Fruit fly (Drosophila melanogaster): ENCODE measurements around the gene CG46394.
A peak's percentile ranks its signal among the peaks of the same experiment; 100 is the strongest.

The CG46394 gene

dm6 chr3L:11555662-11556460 is 44.3 kb upstream of the CG46394 start (continued):
- TF ChIP-seq sqz (GFP tag; optimal IDR thresholded peaks at IDR 0.05) (peak; percentile 9), HmgZ (tag; optimal IDR thresholded peaks at IDR 0.05) (peak; percentile 65), B-H2 (GFP tag; optimal IDR thresholded peaks at IDR 0.05) (peak; percentile 27), CG4854 (GFP tag; optimal IDR thresholded peaks at IDR 0.05) (peak; percentile 32), Doc2 (GFP tag; IDR thresholded peaks at IDR 0.05) (no peak), CG2712 (tag; optimal IDR thresholded peaks at IDR 0.05) (peak; percentile 90), CG11723 (GFP tag; optimal IDR thresholded peaks at IDR 0.05) (peak; percentile 10), CG13624 (GFP tag; optimal IDR thresholded peaks at IDR 0.05) (peak; percentile 53), CG14667 (GFP tag; IDR thresholded peaks at IDR 0.05) (peak; percentile 55; the same call in 1 of the 2 replicates), D19A (tag; optimal IDR thresholded peaks at IDR 0.05) (peak; percentile 78), org-1 (GFP tag; optimal IDR thresholded peaks at IDR 0.05) (peak; percentile 64), CG6689 (GFP tag; IDR thresholded peaks at IDR 0.05) (peak; percentile 46; the same call in 1 of the 2 replicates), CG3995 (GFP tag; optimal IDR thresholded peaks at IDR 0.05) (no peak), CG13123 (GFP tag; optimal IDR thresholded peaks at IDR 0.05) (peak; percentile 27), Lpt (GFP tag; optimal IDR thresholded peaks at IDR 0.05) (no peak), CG11456 (GFP tag; IDR thresholded peaks at IDR 0.05) (no peak), maf-S (GFP tag; optimal IDR thresholded peaks at IDR 0.05) (peak; percentile 39), klu (GFP tag; IDR thresholded peaks at IDR 0.05) (peak; percentile 36; the same call in 1 of the 2 replicates), CG4424 (GFP tag; optimal IDR thresholded peaks at IDR 0.05) (peak; percentile 71), CG32772 (GFP tag; IDR thresholded peaks at IDR 0.05) (peak; percentile 46; the same call in 1 of the 2 replicates), zfh1 (GFP tag; IDR thresholded peaks at IDR 0.05) (peak; percentile 33; the same call in 1 of the 3 replicates), dysf (GFP tag; IDR thresholded peaks at IDR 0.05) (peak; percentile 68), Sry-δ (GFP tag; optimal IDR thresholded peaks at IDR 0.05) (peak; percentile 18), her (GFP tag; optimal IDR thresholded peaks at IDR 0.05) (no peak), CG3847 (GFP tag; IDR thresholded peaks at IDR 0.05) (peak; percentile 59; the same call in 1 of the 2 replicates), Myb (GFP tag; optimal IDR thresholded peaks at IDR 0.05) (no peak), CG15269 (tag; optimal IDR thresholded peaks at IDR 0.05) (peak; percentile 82), crol (GFP tag; IDR thresholded peaks at IDR 0.05) (peak; percentile 99), CG17361 (GFP tag; IDR thresholded peaks at IDR 0.05) (peak; percentile 87), CG30020 (tag; optimal IDR thresholded peaks at IDR 0.05) (peak; percentile 35), gro (GFP tag; optimal IDR thresholded peaks at IDR 0.05) (peak; percentile 46), CG4360 (GFP tag; IDR thresholded peaks at IDR 0.05) (peak; percentile 92), fd96Cb (tag; optimal IDR thresholded peaks at IDR 0.05) (peak; percentile 78), ewg (GFP tag; optimal IDR thresholded peaks at IDR 0.05) (peak; percentile 62), Ptx1 (GFP tag; IDR thresholded peaks at IDR 0.05) (peak; percentile 83), hkb (optimal IDR thresholded peaks at IDR 0.05) (no peak), hkb (GFP tag; IDR thresholded peaks at IDR 0.05) (0 out of 2 replicates have a peak, but pooled peaks have one; percentile 28), CG7357 (GFP tag; IDR thresholded peaks at IDR 0.05) (0 out of 3 replicates have a peak, but pooled peaks have one; percentile 30), mirr (GFP tag; optimal IDR thresholded peaks at IDR 0.05) (peak; percentile 68), ac (GFP tag; optimal IDR thresholded peaks at IDR 0.05) (no peak), Opbp (GFP tag; IDR thresholded peaks at IDR 0.05; ENCODE audit: partially characterized antibody) (0 out of 3 replicates have a peak, but pooled peaks have one; percentile 24), sc (optimal IDR thresholded peaks at IDR 0.05) (no peak), sc (GFP tag; optimal IDR thresholded peaks at IDR 0.05) (peak; percentile 71), Ada2b (GFP tag; IDR thresholded peaks at IDR 0.05) (peak; percentile 52; the same call in 1 of the 2 replicates), CG8924 (tag; optimal IDR thresholded peaks at IDR 0.05) (peak; percentile 88), lbe (GFP tag; optimal IDR thresholded peaks at IDR 0.05) (no peak), CG6254 (GFP tag; optimal IDR thresholded peaks at IDR 0.05) (no peak), dmrt99B (tag; optimal IDR thresholded peaks at IDR 0.05) (peak; percentile 90), nom (GFP tag; optimal IDR thresholded peaks at IDR 0.05) (peak; percentile 58), Lhr (GFP tag; optimal IDR thresholded peaks at IDR 0.05) (peak; percentile 32)

Measured in whole organism, embryonic.